Worm (Caenorhabditis elegans) whole organism, early embryonic: ENCODE measurements around the gene T24E12.2.

Source experiments
- B0310.2 ChIP-seq: sonication (generic microtip); optimal IDR thresholded peaks from 2 replicates; lab custom pipeline; 2016; ENCODE audit warnings: mild to moderate bottlenecking, missing genetic modification characterization, missing compliant biosample characterization
- F13C5.2 ChIP-seq: sonication (generic microtip); optimal IDR thresholded peaks from 2 replicates; lab custom pipeline; 2017; ENCODE audit warnings: mild to moderate bottlenecking, missing genetic modification characterization, inconsistent platforms, missing compliant biosample characterization
- aly-1 ChIP-seq: sonication (generic microtip); optimal IDR thresholded peaks from 2 replicates; lab custom pipeline; 2016; ENCODE audit warnings: missing genetic modification characterization, missing compliant biosample characterization
- ama-1 ChIP-seq: fragments of 150-350 bp; optimal IDR thresholded peaks from 2 replicates; lab custom pipeline; 2014
- ceh-13 ChIP-seq: fragments of 200-800 bp; sonication (Bioruptor generic); optimal IDR thresholded peaks from 2 replicates; lab custom pipeline; 2018; ENCODE audit warnings: mild to moderate bottlenecking, missing genetic modification characterization, missing compliant biosample characterization
- ceh-36 ChIP-seq: sonication (generic microtip); optimal IDR thresholded peaks from 2 replicates; lab custom pipeline; 2016; ENCODE audit warnings: missing genetic modification characterization, inconsistent platforms, missing compliant biosample characterization
- ets-7 ChIP-seq: sonication (generic microtip); optimal IDR thresholded peaks from 2 replicates; lab custom pipeline; 2016; ENCODE audit warnings: missing genotype, missing genetic modification characterization, missing compliant biosample characterization
- flt-1 ChIP-seq: fragments of 200-800 bp; sonication (Bioruptor generic); IDR thresholded peaks from 2 replicates; pipeline ENCODE4 v1.3.6; 2022; ENCODE audit warnings: missing genetic modification characterization, missing compliant biosample characterization
- hmbx-1 ChIP-seq: sonication (generic microtip); optimal IDR thresholded peaks from 2 replicates; lab custom pipeline; 2016; ENCODE audit warnings: mild to moderate bottlenecking, missing genetic modification characterization, missing compliant biosample characterization
- hmg-4 ChIP-seq: fragments of 200-800 bp; sonication (Bioruptor generic); optimal IDR thresholded peaks from 2 replicates; lab custom pipeline; 2018; ENCODE audit warnings: mild to moderate bottlenecking, missing genetic modification characterization, missing compliant biosample characterization
- hnd-1 ChIP-seq: sonication (generic microtip); optimal IDR thresholded peaks from 2 replicates; lab custom pipeline; 2016; ENCODE audit warnings: missing genetic modification characterization, missing compliant biosample characterization
- pes-1 ChIP-seq: fragments of 200-800 bp; sonication (Bioruptor generic); IDR thresholded peaks from 2 replicates; pipeline ENCODE4 v1.3.6; 2022; ENCODE audit warnings: missing genetic modification reagents, missing genetic modification characterization, missing compliant biosample characterization
- scrt-1 ChIP-seq: fragments of 200-800 bp; sonication (Bioruptor generic); IDR thresholded peaks from 2 replicates; pipeline ENCODE4 v1.3.6; 2022; ENCODE audit warnings: missing genetic modification characterization, missing compliant biosample characterization
- sea-1 ChIP-seq: fragments of 200-800 bp; sonication (Bioruptor generic); conservative IDR thresholded peaks from 2 replicates; pipeline ENCODE4 v1.3.6; 2022; ENCODE audit warnings: missing genetic modification characterization, missing compliant biosample characterization
- tbx-11 ChIP-seq: fragments of 200-800 bp; sonication (Bioruptor generic); IDR thresholded peaks from 2 replicates; pipeline ENCODE4 v1.3.6; 2022; ENCODE audit warnings: missing genetic modification characterization, missing compliant biosample characterization
- tbx-37 ChIP-seq: fragments of 200-800 bp; sonication (Bioruptor generic); conservative IDR thresholded peaks from 2 replicates; pipeline ENCODE4 v1.3.6; 2022; ENCODE audit warnings: missing genetic modification reagents, missing genetic modification characterization, missing compliant biosample characterization
- tra-4 ChIP-seq: sonication (generic microtip); optimal IDR thresholded peaks from 2 replicates; lab custom pipeline; 2017; ENCODE audit warnings: missing genetic modification characterization, missing compliant biosample characterization

Gene T24E12.2

ce11 chrII:3785756-3786155 is 3.0 kb downstream of the T24E12.2 start:
- no peak for TF ChIP-seq ceh-36
- TF ChIP-seq F13C5.2 (tag; lab: Kevin White, UChicago) = no peak
- TF ChIP-seq hnd-1 (tag; lab: Kevin White, UChicago) = no peak
- TF ChIP-seq scrt-1 (GFP tag; lab: Robert Waterston, UW) = no peak
- TF ChIP-seq flt-1 (GFP tag; lab: Robert Waterston, UW) = no peak
- no peak for TF ChIP-seq hmbx-1 (tag; lab: Kevin White, UChicago)
- TF ChIP-seq tbx-37 (GFP tag; lab: Robert Waterston, UW) = no peak
- TF ChIP-seq pes-1 (GFP tag; lab: Robert Waterston, UW) = no peak
- TF ChIP-seq tbx-11 (GFP tag; lab: Robert Waterston, UW) = no peak
- no peak for TF ChIP-seq aly-1 (tag; lab: Kevin White, UChicago)
- TF ChIP-seq hmg-4 (GFP tag; lab: Kevin White, UChicago) = no peak

ce11 chrII:3786538-3786937 is 3.8 kb downstream of the T24E12.2 start:
- TF ChIP-seq hnd-1 (tag; lab: Kevin White, UChicago) (no peak), sea-1 (GFP tag; lab: Robert Waterston, UW) (no peak), ets-7 (no peak), tbx-37 (GFP tag; lab: Robert Waterston, UW) (no peak), F13C5.2 (tag; lab: Kevin White, UChicago) (no peak), ceh-36 (no peak), scrt-1 (GFP tag; lab: Robert Waterston, UW) (no peak), hmg-4 (GFP tag; lab: Kevin White, UChicago) (no peak), aly-1 (tag; lab: Kevin White, UChicago) (no peak), flt-1 (GFP tag; lab: Robert Waterston, UW) (no peak), pes-1 (GFP tag; lab: Robert Waterston, UW) (no peak), hmbx-1 (tag; lab: Kevin White, UChicago) (no peak), ceh-13 (GFP tag; lab: Kevin White, UChicago) (no peak), tbx-11 (GFP tag; lab: Robert Waterston, UW) (no peak)

ce11 chrII:3787151-3787550 is 4.4 kb downstream of the T24E12.2 start, which contains the start of gene T24E12.13:
TSS of gene T24E12.13 (plus strand) at chrII:3787451.
- TF ChIP-seq pes-1 (GFP tag; lab: Robert Waterston, UW) (no peak), scrt-1 (GFP tag; lab: Robert Waterston, UW) (no peak), tra-4 (no peak), flt-1 (GFP tag; lab: Robert Waterston, UW) (no peak), tbx-37 (GFP tag; lab: Robert Waterston, UW) (no peak), hmg-4 (GFP tag; lab: Kevin White, UChicago) (no peak), ets-7 (no peak), ama-1 (lab: Kevin White, UChicago) (no peak), tbx-11 (GFP tag; lab: Robert Waterston, UW) (no peak), hnd-1 (tag; lab: Kevin White, UChicago) (no peak), sea-1 (GFP tag; lab: Robert Waterston, UW) (no peak), B0310.2 (tag; lab: Kevin White, UChicago) (no peak), F13C5.2 (tag; lab: Kevin White, UChicago) (no peak), ceh-36 (no peak), aly-1 (tag; lab: Kevin White, UChicago) (no peak), hmbx-1 (tag; lab: Kevin White, UChicago) (no peak), ceh-13 (GFP tag; lab: Kevin White, UChicago) (no peak)

ce11 chrII:3788356-3788962 is 5.7 kb downstream of the T24E12.2 start:
- TF ChIP-seq pes-1 (GFP tag; lab: Robert Waterston, UW) (no peak), F13C5.2 (tag; lab: Kevin White, UChicago) (no peak), ceh-13 (GFP tag; lab: Kevin White, UChicago) (no peak), sea-1 (GFP tag; lab: Robert Waterston, UW) (no peak), hmbx-1 (tag; lab: Kevin White, UChicago) (no peak), B0310.2 (tag; lab: Kevin White, UChicago) (no peak), ama-1 (lab: Kevin White, UChicago) (no peak), tbx-11 (GFP tag; lab: Robert Waterston, UW) (no peak), aly-1 (tag; lab: Kevin White, UChicago) (no peak), hmg-4 (GFP tag; lab: Kevin White, UChicago) (no peak), hnd-1 (tag; lab: Kevin White, UChicago) (no peak), scrt-1 (GFP tag; lab: Robert Waterston, UW) (no peak), tra-4 (no peak), ets-7 (no peak)

ce11 chrII:3793336-3793735 is 10.6 kb downstream of the T24E12.2 start, which contains the start of gene fbxb-99:
TSS of gene fbxb-99 (minus strand) at chrII:3793436.
- TF ChIP-seq ama-1 (lab: Kevin White, UChicago) (no peak), pes-1 (GFP tag; lab: Robert Waterston, UW) (no peak), tbx-37 (GFP tag; lab: Robert Waterston, UW) (no peak), tra-4 (no peak), hmg-4 (GFP tag; lab: Kevin White, UChicago) (no peak), ceh-13 (GFP tag; lab: Kevin White, UChicago) (no peak), ceh-36 (no peak), scrt-1 (GFP tag; lab: Robert Waterston, UW) (no peak), tbx-11 (GFP tag; lab: Robert Waterston, UW) (no peak), B0310.2 (tag; lab: Kevin White, UChicago) (no peak), flt-1 (GFP tag; lab: Robert Waterston, UW) (no peak), sea-1 (GFP tag; lab: Robert Waterston, UW) (no peak), hnd-1 (tag; lab: Kevin White, UChicago) (no peak), ets-7 (no peak)

ce11 chrII:3795323-3795722 is 12.6 kb downstream of the T24E12.2 start, which contains the start of gene Y8A9A.2:
TSS of gene Y8A9A.2 (plus strand) at chrII:3795623.
- TF ChIP-seq ceh-36 (no peak), ceh-13 (GFP tag; lab: Kevin White, UChicago) (no peak), sea-1 (GFP tag; lab: Robert Waterston, UW) (no peak), pes-1 (GFP tag; lab: Robert Waterston, UW) (no peak), hmg-4 (GFP tag; lab: Kevin White, UChicago) (no peak), tra-4 (no peak), tbx-37 (GFP tag; lab: Robert Waterston, UW) (no peak), B0310.2 (tag; lab: Kevin White, UChicago) (no peak), aly-1 (tag; lab: Kevin White, UChicago) (no peak), hmbx-1 (tag; lab: Kevin White, UChicago) (no peak), F13C5.2 (tag; lab: Kevin White, UChicago) (no peak), hnd-1 (tag; lab: Kevin White, UChicago) (no peak), ama-1 (lab: Kevin White, UChicago) (no peak), tbx-11 (GFP tag; lab: Robert Waterston, UW) (no peak), scrt-1 (GFP tag; lab: Robert Waterston, UW) (no peak), ets-7 (no peak), flt-1 (GFP tag; lab: Robert Waterston, UW) (no peak)
